Fruit fly (Drosophila melanogaster) whole organism, embryonic: ENCODE data around the gene CG31525.

Source experiments
- CG10267 ChIP-seq: fragments of 200-800 bp; sonication (Bioruptor generic); optimal IDR thresholded peaks from 2 replicates; lab custom pipeline; 2018; ENCODE audit warnings: missing biosample characterization, mild to moderate bottlenecking, missing genetic modification characterization, moderate library complexity
- CG1233 ChIP-seq: fragments of 200-800 bp; sonication (Bioruptor generic); optimal IDR thresholded peaks from 4 replicates; lab custom pipeline; 2018; ENCODE audit warnings: missing biosample characterization, mild to moderate bottlenecking, missing genetic modification characterization
- CG12391 ChIP-seq: fragments of 200-800 bp; sonication (Bioruptor generic); optimal IDR thresholded peaks from 3 replicates; lab custom pipeline; 2018; ENCODE audit warnings: missing biosample characterization, mild to moderate bottlenecking, missing genetic modification characterization, moderate library complexity
- CG14667 ChIP-seq: fragments of 200-800 bp; sonication (Bioruptor generic); IDR thresholded peaks from 2 replicates; pipeline ENCODE4 v1.3.6; 2022; ENCODE audit warnings: missing biosample characterization, missing genetic modification characterization
- CG15601 ChIP-seq: fragments of 200-800 bp; sonication (Bioruptor generic); optimal IDR thresholded peaks from 3 replicates; lab custom pipeline; 2019; ENCODE audit warnings: missing biosample characterization, mild to moderate bottlenecking, missing genetic modification characterization, moderate library complexity
- CG17186 ChIP-seq: fragments of 200-800 bp; sonication (Bioruptor generic); optimal IDR thresholded peaks from 3 replicates; lab custom pipeline; 2017; ENCODE audit warnings: missing biosample characterization, missing genetic modification reagents, missing genetic modification characterization
- CG17328 ChIP-seq: fragments of 200-800 bp; sonication (Bioruptor generic); IDR thresholded peaks from 2 replicates; pipeline ENCODE4 v1.3.6; 2022; ENCODE audit warnings: missing biosample characterization, missing genetic modification characterization
- CG31441 ChIP-seq: fragments of 200-800 bp; sonication (Bioruptor generic); IDR thresholded peaks from 2 replicates; pipeline ENCODE4 v1.3.6; 2022; ENCODE audit warnings: missing biosample characterization, missing genetic modification characterization
- CG3163 ChIP-seq: fragments of 200-800 bp; sonication (Bioruptor generic); optimal IDR thresholded peaks from 3 replicates; lab custom pipeline; 2016; ENCODE audit warnings: missing biosample characterization, missing genetic modification characterization
- CG3847 ChIP-seq: fragments of 200-800 bp; sonication (Bioruptor generic); IDR thresholded peaks from 2 replicates; pipeline ENCODE4 v1.3.6; 2022; ENCODE audit warnings: missing biosample characterization, missing genetic modification characterization
- CG3995 ChIP-seq: fragments of 200-800 bp; sonication (Bioruptor generic); optimal IDR thresholded peaks from 3 replicates; lab custom pipeline; 2016; ENCODE audit warnings: missing biosample characterization, missing genetic modification characterization
- CG42726 ChIP-seq: fragments of 200-800 bp; sonication (Bioruptor generic); IDR thresholded peaks from 2 replicates; pipeline ENCODE4 v1.3.6; 2022; ENCODE audit warnings: missing biosample characterization, missing genetic modification characterization; ENCODE audit not compliant: partially characterized antibody
- CG4282 ChIP-seq: fragments of 200-800 bp; sonication (Bioruptor generic); optimal IDR thresholded peaks from 2 replicates; lab custom pipeline; 2016; ENCODE audit warnings: missing biosample characterization, missing genetic modification characterization
- CG4854 ChIP-seq: fragments of 200-800 bp; sonication (Bioruptor generic); optimal IDR thresholded peaks from 2 replicates; lab custom pipeline; 2016; ENCODE audit warnings: missing biosample characterization, missing genetic modification characterization, inconsistent platforms
- CG6791 ChIP-seq: fragments of 200-800 bp; sonication (Bioruptor generic); IDR thresholded peaks from 3 replicates; pipeline ENCODE4 v1.3.6; 2022; ENCODE audit warnings: missing biosample characterization, missing genetic modification characterization; ENCODE audit not compliant: partially characterized antibody
- CG7357 ChIP-seq: fragments of 200-800 bp; sonication (Bioruptor generic); IDR thresholded peaks from 3 replicates; pipeline ENCODE4 v1.3.6; 2022; ENCODE audit warnings: missing biosample characterization, missing genetic modification characterization
- CG7556 ChIP-seq: fragments of 200-800 bp; sonication (Bioruptor generic); optimal IDR thresholded peaks from 2 replicates; lab custom pipeline; 2017; ENCODE audit warnings: missing biosample characterization, mild to moderate bottlenecking, missing genetic modification characterization
- CG7745 ChIP-seq: fragments of 200-800 bp; sonication (Bioruptor generic); optimal IDR thresholded peaks from 2 replicates; lab custom pipeline; 2018; ENCODE audit warnings: missing biosample characterization, mild to moderate bottlenecking, missing genetic modification characterization, moderate library complexity
- CG9215 ChIP-seq: fragments of 200-800 bp; sonication (Bioruptor generic); IDR thresholded peaks from 2 replicates; pipeline ENCODE4 v1.3.6; 2022; ENCODE audit warnings: missing biosample characterization, missing genetic modification characterization
- CG9817 ChIP-seq: fragments of 200-800 bp; sonication (Bioruptor generic); optimal IDR thresholded peaks from 2 replicates; lab custom pipeline; 2018; ENCODE audit warnings: missing biosample characterization, mild to moderate bottlenecking, missing genetic modification characterization, moderate library complexity
- Camta ChIP-seq: fragments of 200-800 bp; sonication (Bioruptor generic); optimal IDR thresholded peaks from 2 replicates; lab custom pipeline; 2016; ENCODE audit warnings: missing biosample characterization, missing genetic modification characterization
- Chrac-16 ChIP-seq: fragments of 200-800 bp; sonication (Bioruptor generic); optimal IDR thresholded peaks from 3 replicates; lab custom pipeline; 2016; ENCODE audit warnings: missing biosample characterization, missing genetic modification characterization
- HHEX ChIP-seq: fragments of 200-800 bp; sonication (Bioruptor generic); optimal IDR thresholded peaks from 3 replicates; lab custom pipeline; 2017; ENCODE audit warnings: missing biosample characterization, mild to moderate bottlenecking, missing genetic modification characterization, missing genetic modification reagents
- HLHmδ ChIP-seq: fragments of 200-800 bp; sonication (Bioruptor generic); optimal IDR thresholded peaks from 2 replicates; lab custom pipeline; 2018; ENCODE audit warnings: missing biosample characterization, mild to moderate bottlenecking, missing genetic modification characterization, moderate library complexity
- Hand ChIP-seq: fragments of 200-800 bp; sonication (Bioruptor generic); optimal IDR thresholded peaks from 2 replicates; lab custom pipeline; 2017; ENCODE audit warnings: mild to moderate bottlenecking, missing biosample characterization, missing genetic modification reagents, missing genetic modification characterization
- Hr3 ChIP-seq: fragments of 200-800 bp; sonication (Bioruptor generic); optimal IDR thresholded peaks from 3 replicates; lab custom pipeline; 2016; ENCODE audit warnings: missing biosample characterization, missing genetic modification characterization
- Hr39 ChIP-seq: fragments of >200 bp; optimal IDR thresholded peaks from 2 replicates; lab custom pipeline; 2017
- Jarid2 ChIP-seq: fragments of 200-800 bp; sonication (Bioruptor generic); optimal IDR thresholded peaks from 3 replicates; lab custom pipeline; 2017; ENCODE audit warnings: mild to moderate bottlenecking, missing biosample characterization, missing genetic modification reagents, missing genetic modification characterization
- Med ChIP-seq: fragments of 200-800 bp; sonication (Bioruptor generic); peaks from one replicate; lab custom pipeline; 2016; ENCODE audit warnings: missing biosample characterization, missing genetic modification characterization, mild to moderate bottlenecking, inconsistent platforms, moderate library complexity
- NC2α ChIP-seq: fragments of 200-800 bp; sonication (Bioruptor generic); optimal IDR thresholded peaks from 2 replicates; lab custom pipeline; 2016; ENCODE audit warnings: missing biosample characterization, missing genetic modification characterization
- Nf-YC ChIP-seq: fragments of 200-800 bp; optimal IDR thresholded peaks from 3 replicates; lab custom pipeline; 2019; ENCODE audit warnings: missing biosample characterization, mild to moderate bottlenecking, missing genetic modification characterization, moderate library complexity
- Poxn ChIP-seq: fragments of 200-800 bp; sonication (Bioruptor generic); IDR thresholded peaks from 2 replicates; pipeline ENCODE4 v1.3.6; 2022; ENCODE audit warnings: missing biosample characterization, missing genetic modification characterization
- al ChIP-seq: fragments of 200-800 bp; sonication (Bioruptor generic); IDR thresholded peaks from 2 replicates; pipeline ENCODE4 v1.3.6; 2022; ENCODE audit warnings: missing biosample characterization, missing genetic modification characterization
- ara ChIP-seq: fragments of 200-800 bp; sonication (Bioruptor generic); IDR thresholded peaks from 2 replicates; pipeline ENCODE4 v1.3.6; 2022; ENCODE audit warnings: missing biosample characterization, missing genetic modification characterization
- ato ChIP-seq: fragments of 200-800 bp; sonication (Bioruptor generic); IDR thresholded peaks from 2 replicates; pipeline ENCODE4 v1.3.6; 2022; ENCODE audit warnings: missing biosample characterization, missing genetic modification characterization; ENCODE audit not compliant: partially characterized antibody
- cwo ChIP-seq: fragments of 200-800 bp; sonication (Bioruptor generic); optimal IDR thresholded peaks from 3 replicates; lab custom pipeline; 2017; ENCODE audit warnings: missing biosample characterization, missing genetic modification characterization, mild to moderate bottlenecking, moderate library complexity, missing genetic modification reagents
- h ChIP-seq: fragments of >200 bp; optimal IDR thresholded peaks from 2 replicates; lab custom pipeline; 2017
- hkb ChIP-seq, 2 experiments: fragments of 200-800 bp in 1 of 2; fragments of >200 bp in 1 of 2; sonication (Bioruptor generic) in 1 of 2; IDR thresholded peaks in 1 of 2; optimal IDR thresholded peaks in 1 of 2; 2 replicates each; pipeline versions ENCODE4 v1.3.6 to Lab custom; 2017 to 2022; ENCODE audit warnings: missing biosample characterization in 1 of 2, missing genetic modification characterization in 1 of 2
- jing ChIP-seq: fragments of 200-800 bp; sonication (Bioruptor generic); optimal IDR thresholded peaks from 2 replicates; lab custom pipeline; 2018; ENCODE audit warnings: missing biosample characterization, mild to moderate bottlenecking, missing genetic modification characterization
- ken ChIP-seq: fragments of 200-800 bp; sonication (Bioruptor generic); IDR thresholded peaks from 3 replicates; pipeline ENCODE4 v1.3.6; 2022; ENCODE audit warnings: missing biosample characterization, missing genetic modification characterization
- mirr ChIP-seq: fragments of 200-800 bp; sonication (Bioruptor generic); optimal IDR thresholded peaks from 3 replicates; lab custom pipeline; 2018; ENCODE audit warnings: missing biosample characterization, mild to moderate bottlenecking, missing genetic modification characterization
- otp ChIP-seq: fragments of 200-800 bp; sonication (Bioruptor generic); IDR thresholded peaks from 3 replicates; pipeline ENCODE4, ENCODE4 v1.3.6; 2022; ENCODE audit warnings: missing biosample characterization, missing genetic modification characterization
- pzg ChIP-seq: fragments of 200-800 bp; sonication (Bioruptor generic); optimal IDR thresholded peaks from 3 replicates; lab custom pipeline; 2018; ENCODE audit warnings: missing biosample characterization, mild to moderate bottlenecking, missing genetic modification characterization, moderate library complexity
- sima ChIP-seq: fragments of 200-800 bp; sonication (Bioruptor generic); optimal IDR thresholded peaks from 2 replicates; lab custom pipeline; 2016; ENCODE audit warnings: missing biosample characterization, missing genetic modification characterization
- sisA ChIP-seq: fragments of 200-800 bp; sonication (Bioruptor generic); IDR thresholded peaks from 2 replicates; pipeline ENCODE4 v1.3.6; 2022; ENCODE audit warnings: missing biosample characterization, missing genetic modification characterization
- sr ChIP-seq: fragments of 200-800 bp; sonication (Bioruptor generic); IDR thresholded peaks from 3 replicates; pipeline ENCODE4 v1.3.6; 2022; ENCODE audit warnings: missing biosample characterization, missing genetic modification characterization
- stc ChIP-seq: fragments of 200-800 bp; sonication (Bioruptor generic); IDR thresholded peaks from 2 replicates; pipeline ENCODE4 v1.3.6; 2022; ENCODE audit warnings: missing biosample characterization, missing genetic modification characterization
- stwl ChIP-seq: fragments of 200-800 bp; sonication (Bioruptor generic); optimal IDR thresholded peaks from 3 replicates; lab custom pipeline; 2018; ENCODE audit warnings: missing biosample characterization, mild to moderate bottlenecking, missing genetic modification characterization, moderate library complexity
- ttk ChIP-seq: fragments of 200-800 bp; sonication (Bioruptor generic); IDR thresholded peaks from 2 replicates; pipeline ENCODE4 v2.1.2; 2022; ENCODE audit warnings: missing biosample characterization, missing genetic modification characterization
- vfl ChIP-seq: fragments of 200-800 bp; sonication (Bioruptor generic); optimal IDR thresholded peaks from 2 replicates; lab custom pipeline; 2016; ENCODE audit warnings: missing biosample characterization, missing genetic modification characterization
- wek ChIP-seq: fragments of 200-800 bp; sonication (Bioruptor generic); optimal IDR thresholded peaks from 3 replicates; lab custom pipeline; 2018; ENCODE audit warnings: missing biosample characterization, mild to moderate bottlenecking, missing genetic modification characterization, moderate library complexity

The CG31525 gene

DNA sequence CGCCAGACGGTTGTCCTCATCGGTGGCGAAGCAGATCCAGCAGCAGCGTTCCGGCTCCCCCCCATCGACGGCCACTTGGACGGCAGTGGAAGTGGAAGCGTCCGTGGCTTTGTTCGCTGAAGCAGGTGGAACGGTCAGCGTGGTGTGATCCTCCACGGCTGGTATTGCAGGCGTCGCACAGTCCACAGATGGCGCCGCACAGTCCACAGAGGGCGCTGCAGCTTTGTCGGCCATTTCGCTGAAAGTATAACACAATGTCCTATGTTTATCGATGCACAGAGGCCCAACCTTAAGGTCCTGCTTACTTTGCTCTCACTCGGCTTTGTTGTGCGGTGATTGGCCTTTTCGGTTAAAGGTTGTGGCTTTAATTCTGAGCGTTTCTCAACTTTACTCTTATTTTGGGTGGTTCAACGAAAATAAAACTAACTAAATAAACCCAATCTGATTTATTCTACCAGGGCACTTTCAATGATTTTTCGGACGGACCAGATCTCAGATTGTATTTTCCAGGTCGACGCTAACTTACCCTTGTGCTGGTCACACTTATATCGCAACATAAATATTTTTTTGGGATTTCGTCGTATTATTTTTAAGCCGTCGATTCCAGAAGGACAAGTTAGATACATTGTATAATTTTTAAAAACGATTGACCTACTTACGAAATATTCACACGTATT, 29.3 kb upstream of the CG31525 start, which contains the start of gene CG9855 (continued):
- TF ChIP-seq pzg (GFP tag; lab: Kevin White, UChicago): peak; percentile 79
- TF ChIP-seq CG17328 (GFP tag; lab: Robert Waterston, UW): no peak
- TF ChIP-seq Jarid2 (GFP tag; lab: Kevin White, UChicago): no peak
- no peak for TF ChIP-seq ttk (GFP tag; lab: Robert Waterston, UW)
- no peak for TF ChIP-seq Chrac-16
- TF ChIP-seq ara (GFP tag; lab: Robert Waterston, UW): no peak
- TF ChIP-seq cwo (GFP tag; lab: Kevin White, UChicago): no peak
- TF ChIP-seq Hr3 (GFP tag; lab: Kevin White, UChicago): peak; percentile 16
- peak; percentile 26 for TF ChIP-seq CG17186 (GFP tag; lab: Kevin White, UChicago)
- no peak for TF ChIP-seq CG12391 (tag; lab: Kevin White, UChicago)
- TF ChIP-seq CG7556 (GFP tag; lab: Kevin White, UChicago): no peak
- no peak for TF ChIP-seq CG7745
- peak; percentile 37 for TF ChIP-seq CG15601 (tag; lab: Kevin White, UChicago)
- no peak for TF ChIP-seq HLHmδ (GFP tag; lab: Kevin White, UChicago)
- no peak for TF ChIP-seq CG14667 (GFP tag; lab: Robert Waterston, UW)
- TF ChIP-seq NC2α (GFP tag; lab: Kevin White, UChicago): no peak
- TF ChIP-seq h: no peak
- no peak for TF ChIP-seq CG4854
- peak; percentile 16; the same call in 1 of the 2 replicates for TF ChIP-seq CG3847 (GFP tag; lab: Robert Waterston, UW)
- peak; percentile 81 for TF ChIP-seq stwl (tag; lab: Kevin White, UChicago)
- TF ChIP-seq CG3163 (GFP tag; lab: Kevin White, UChicago): no peak
- no peak for TF ChIP-seq al (GFP tag; lab: Robert Waterston, UW)
- TF ChIP-seq CG6791 (GFP tag; lab: Robert Waterston, UW): peak; percentile 48; the same call in 2 of the 3 replicates
- no peak for TF ChIP-seq jing (GFP tag; lab: Kevin White, UChicago)
- TF ChIP-seq sisA (GFP tag; lab: Robert Waterston, UW): no peak
- no peak for TF ChIP-seq Poxn (GFP tag; lab: Robert Waterston, UW)
- peak; percentile 18 for TF ChIP-seq Nf-YC (tag; lab: Kevin White, UChicago)
- peak; percentile 61 for TF ChIP-seq Med (GFP tag; lab: Kevin White, UChicago)
- no peak for TF ChIP-seq otp (GFP tag; lab: Robert Waterston, UW)
- no peak for TF ChIP-seq ken (GFP tag; lab: Robert Waterston, UW)
- no peak for TF ChIP-seq hkb (optimal IDR thresholded peaks at IDR 0.05; lab: Kevin White, UChicago)
- no peak for TF ChIP-seq hkb (GFP tag; IDR thresholded peaks at IDR 0.05; lab: Robert Waterston, UW)
- no peak for TF ChIP-seq sr
- peak; percentile 24; the same call in 1 of the 2 replicates for TF ChIP-seq CG42726 (GFP tag; lab: Robert Waterston, UW)
- TF ChIP-seq vfl (GFP tag; lab: Kevin White, UChicago): no peak
- TF ChIP-seq CG1233 (GFP tag; lab: Kevin White, UChicago): no peak
- TF ChIP-seq CG7357 (GFP tag; lab: Robert Waterston, UW): no peak
- TF ChIP-seq wek: no peak
- TF ChIP-seq CG4282 (GFP tag; lab: Kevin White, UChicago): no peak
- no peak for TF ChIP-seq Hand (GFP tag; lab: Kevin White, UChicago)
- TF ChIP-seq CG3995 (GFP tag; lab: Kevin White, UChicago): peak; percentile 85
- no peak for TF ChIP-seq Camta (GFP tag; lab: Kevin White, UChicago)
- TF ChIP-seq Hr39 (lab: Kevin White, UChicago): no peak
- TF ChIP-seq CG9215 (GFP tag; lab: Robert Waterston, UW): no peak
- TF ChIP-seq CG31441 (GFP tag; lab: Robert Waterston, UW): no peak
- no peak for TF ChIP-seq ato (GFP tag; lab: Robert Waterston, UW)
- peak; percentile 45 for TF ChIP-seq CG10267
- no peak for TF ChIP-seq CG9817 (tag; lab: Kevin White, UChicago)
- no peak for TF ChIP-seq mirr (GFP tag; lab: Kevin White, UChicago)
- TF ChIP-seq HHEX (GFP tag; lab: Kevin White, UChicago): no peak
- TF ChIP-seq sima (GFP tag; lab: Kevin White, UChicago): no peak
- TF ChIP-seq stc (GFP tag; lab: Robert Waterston, UW): no peak
